Worm (Caenorhabditis elegans) whole organism, early embryonic: ENCODE measurements around the gene srw-54.

Source experiments
- B0310.2 ChIP-seq: sonication (generic microtip); optimal IDR thresholded peaks from 2 replicates; lab custom pipeline; 2016; ENCODE audit warnings: mild to moderate bottlenecking, missing genetic modification characterization, missing compliant biosample characterization
- aly-1 ChIP-seq: sonication (generic microtip); optimal IDR thresholded peaks from 2 replicates; lab custom pipeline; 2016; ENCODE audit warnings: missing genetic modification characterization, missing compliant biosample characterization
- ama-1 ChIP-seq: fragments of 150-350 bp; optimal IDR thresholded peaks from 2 replicates; lab custom pipeline; 2014
- ets-7 ChIP-seq: sonication (generic microtip); optimal IDR thresholded peaks from 2 replicates; lab custom pipeline; 2016; ENCODE audit warnings: missing genotype, missing genetic modification characterization, missing compliant biosample characterization
- flt-1 ChIP-seq: fragments of 200-800 bp; sonication (Bioruptor generic); IDR thresholded peaks from 2 replicates; pipeline ENCODE4 v1.3.6; 2022; ENCODE audit warnings: missing genetic modification characterization, missing compliant biosample characterization
- hmbx-1 ChIP-seq: sonication (generic microtip); optimal IDR thresholded peaks from 2 replicates; lab custom pipeline; 2016; ENCODE audit warnings: mild to moderate bottlenecking, missing genetic modification characterization, missing compliant biosample characterization
- hmg-4 ChIP-seq: fragments of 200-800 bp; sonication (Bioruptor generic); optimal IDR thresholded peaks from 2 replicates; lab custom pipeline; 2018; ENCODE audit warnings: mild to moderate bottlenecking, missing genetic modification characterization, missing compliant biosample characterization
- hnd-1 ChIP-seq: sonication (generic microtip); optimal IDR thresholded peaks from 2 replicates; lab custom pipeline; 2016; ENCODE audit warnings: missing genetic modification characterization, missing compliant biosample characterization
- scrt-1 ChIP-seq: fragments of 200-800 bp; sonication (Bioruptor generic); IDR thresholded peaks from 2 replicates; pipeline ENCODE4 v1.3.6; 2022; ENCODE audit warnings: missing genetic modification characterization, missing compliant biosample characterization
- tra-4 ChIP-seq: sonication (generic microtip); optimal IDR thresholded peaks from 2 replicates; lab custom pipeline; 2017; ENCODE audit warnings: missing genetic modification characterization, missing compliant biosample characterization

ce11 chrV:16646372-16646771, 35.2 kb downstream of the srw-54 start, which contains the start of gene W06G6.9:
- no peak for TF ChIP-seq flt-1 (GFP tag; lab: Robert Waterston, UW)
- no peak for TF ChIP-seq ama-1 (lab: Kevin White, UChicago)
- TF ChIP-seq hmg-4 (GFP tag; lab: Kevin White, UChicago) = no peak
- no peak for TF ChIP-seq ets-7 (tag; lab: Kevin White, UChicago)
- TF ChIP-seq B0310.2 = no peak
- TF ChIP-seq hmbx-1 (tag; lab: Kevin White, UChicago) = no peak
- no peak for TF ChIP-seq hnd-1 (tag; lab: Kevin White, UChicago)
- no peak for TF ChIP-seq scrt-1 (GFP tag; lab: Robert Waterston, UW)
- TF ChIP-seq tra-4 = no peak
- no peak for TF ChIP-seq aly-1
